Worm (Caenorhabditis elegans): ENCODE measurements around the gene col-130.
"Not testable (repeated sequence)": the region's sequence is repeated elsewhere in the genome, so short reads cannot be mapped to it uniquely, and the experiment has no call there.

col-130 gene

ce11 chrIV:12428467-12428866 is at the start of gene col-130:
TSS of gene col-130 (minus strand) at chrIV:12428516.
- TF ChIP-seq pes-1 (GFP tag; IDR thresholded peaks at IDR 0.05) (no peak), hmg-4 (GFP tag; optimal IDR thresholded peaks at IDR 0.05) (no peak), hnd-1 (tag; optimal IDR thresholded peaks at IDR 0.05) (no peak), F13C5.2 (tag; optimal IDR thresholded peaks at IDR 0.05) (no peak), sea-1 (GFP tag; conservative IDR thresholded peaks at IDR 0.05) (no peak), ets-7 (tag; optimal IDR thresholded peaks at IDR 0.05) (no peak), ama-1 (optimal IDR thresholded peaks at IDR 0.05) (no peak), tra-4 (tag; optimal IDR thresholded peaks at IDR 0.05) (no peak), tbx-37 (GFP tag; conservative IDR thresholded peaks at IDR 0.05) (no peak), flt-1 (GFP tag; IDR thresholded peaks at IDR 0.05) (no peak), B0310.2 (tag; optimal IDR thresholded peaks at IDR 0.05) (no peak), ceh-36 (tag; optimal IDR thresholded peaks at IDR 0.05) (no peak), scrt-1 (GFP tag; IDR thresholded peaks at IDR 0.05) (no peak)

- TF ChIP-seq ets-7 (tag; optimal IDR thresholded peaks at IDR 0.05); tbx-11 (GFP tag; IDR thresholded peaks at IDR 0.05); hmbx-1 (tag; optimal IDR thresholded peaks at IDR 0.05): not testable (repeated sequence)
Measured at ce11 chrIV:12476942-12477341, 48.6 kb upstream of the col-130 start, which contains the start of gene T04A11.1. TSS of gene T04A11.1 (minus strand) at chrIV:12477042.

ce11 chrIV:12468359-12468758 is 40.0 kb upstream of the col-130 start, which contains the start of gene igdb-2:
TSS of gene igdb-2 (plus strand) at chrIV:12468659.
- TF ChIP-seq tra-4 (tag; optimal IDR thresholded peaks at IDR 0.05) (no peak), sea-1 (GFP tag; conservative IDR thresholded peaks at IDR 0.05) (no peak), scrt-1 (GFP tag; IDR thresholded peaks at IDR 0.05) (no peak), tbx-11 (GFP tag; IDR thresholded peaks at IDR 0.05) (no peak), F13C5.2 (tag; optimal IDR thresholded peaks at IDR 0.05) (no peak)

- TF ChIP-seq hmg-4 (GFP tag; optimal IDR thresholded peaks at IDR 0.05), result no peak
- no peak for TF ChIP-seq hnd-1 (tag; optimal IDR thresholded peaks at IDR 0.05)
- TF ChIP-seq ama-1 (optimal IDR thresholded peaks at IDR 0.05), result no peak
- TF ChIP-seq aly-1 (tag; optimal IDR thresholded peaks at IDR 0.05), result no peak
- no peak for TF ChIP-seq pes-1 (GFP tag; IDR thresholded peaks at IDR 0.05)
- no peak for TF ChIP-seq tra-4 (tag; optimal IDR thresholded peaks at IDR 0.05)
- no peak for TF ChIP-seq tbx-11 (GFP tag; IDR thresholded peaks at IDR 0.05)
- no peak for TF ChIP-seq B0310.2 (tag; optimal IDR thresholded peaks at IDR 0.05)
- TF ChIP-seq scrt-1 (GFP tag; IDR thresholded peaks at IDR 0.05), result no peak
- TF ChIP-seq ceh-13 (GFP tag; optimal IDR thresholded peaks at IDR 0.05), result no peak
Measured at ce11 chrIV:12467761-12468160, 39.4 kb upstream of the col-130 start.

- TF ChIP-seq hmg-4 (GFP tag; optimal IDR thresholded peaks at IDR 0.05), result no peak
- TF ChIP-seq scrt-1 (GFP tag; IDR thresholded peaks at IDR 0.05), result no peak
- no peak for TF ChIP-seq ceh-13 (GFP tag; optimal IDR thresholded peaks at IDR 0.05)
- no peak for TF ChIP-seq aly-1 (tag; optimal IDR thresholded peaks at IDR 0.05)
- no peak for TF ChIP-seq hnd-1 (tag; optimal IDR thresholded peaks at IDR 0.05)
- no peak for TF ChIP-seq ceh-36 (tag; optimal IDR thresholded peaks at IDR 0.05)
Measured at ce11 chrIV:12464822-12465221, 36.5 kb upstream of the col-130 start.

- TF ChIP-seq ets-7 (tag; optimal IDR thresholded peaks at IDR 0.05) (no peak), sea-1 (GFP tag; conservative IDR thresholded peaks at IDR 0.05) (no peak), tbx-11 (GFP tag; IDR thresholded peaks at IDR 0.05) (no peak), flt-1 (GFP tag; IDR thresholded peaks at IDR 0.05) (no peak), ceh-13 (GFP tag; optimal IDR thresholded peaks at IDR 0.05) (no peak), tbx-37 (GFP tag; conservative IDR thresholded peaks at IDR 0.05) (no peak), ceh-36 (tag; optimal IDR thresholded peaks at IDR 0.05) (no peak), pes-1 (GFP tag; IDR thresholded peaks at IDR 0.05) (no peak), B0310.2 (tag; optimal IDR thresholded peaks at IDR 0.05) (no peak)
Measured at ce11 chrIV:12463370-12463769, 35.1 kb upstream of the col-130 start, which contains the start of gene C25G4.8. TSS of gene C25G4.8 (minus strand) at chrIV:12463470.

ce11 chrIV:12456613-12457012 is 28.3 kb upstream of the col-130 start, which contains the start of gene C25G4.7:
TSS of gene C25G4.7 (plus strand) at chrIV:12456913.
- TF ChIP-seq hmg-4 (GFP tag; optimal IDR thresholded peaks at IDR 0.05) (no peak), ets-7 (tag; optimal IDR thresholded peaks at IDR 0.05) (no peak), sea-1 (GFP tag; conservative IDR thresholded peaks at IDR 0.05) (no peak), ceh-13 (GFP tag; optimal IDR thresholded peaks at IDR 0.05) (no peak), F13C5.2 (tag; optimal IDR thresholded peaks at IDR 0.05) (no peak), hmbx-1 (tag; optimal IDR thresholded peaks at IDR 0.05) (no peak), pes-1 (GFP tag; IDR thresholded peaks at IDR 0.05) (no peak), B0310.2 (tag; optimal IDR thresholded peaks at IDR 0.05) (no peak), ama-1 (optimal IDR thresholded peaks at IDR 0.05) (no peak), scrt-1 (GFP tag; IDR thresholded peaks at IDR 0.05) (no peak), flt-1 (GFP tag; IDR thresholded peaks at IDR 0.05) (no peak), tbx-37 (GFP tag; conservative IDR thresholded peaks at IDR 0.05) (no peak)

- TF ChIP-seq tbx-37 (GFP tag; conservative IDR thresholded peaks at IDR 0.05), result no peak
- no peak for TF ChIP-seq hmbx-1 (tag; optimal IDR thresholded peaks at IDR 0.05)
- TF ChIP-seq flt-1 (GFP tag; IDR thresholded peaks at IDR 0.05), result no peak
- TF ChIP-seq B0310.2 (tag; optimal IDR thresholded peaks at IDR 0.05), result no peak
- no peak for TF ChIP-seq F13C5.2 (tag; optimal IDR thresholded peaks at IDR 0.05)
- no peak for TF ChIP-seq ceh-13 (GFP tag; optimal IDR thresholded peaks at IDR 0.05)
- no peak for TF ChIP-seq aly-1 (tag; optimal IDR thresholded peaks at IDR 0.05)
- no peak for TF ChIP-seq ama-1 (optimal IDR thresholded peaks at IDR 0.05)
- no peak for TF ChIP-seq scrt-1 (GFP tag; IDR thresholded peaks at IDR 0.05)
- no peak for TF ChIP-seq pes-1 (GFP tag; IDR thresholded peaks at IDR 0.05)
- no peak for TF ChIP-seq tbx-11 (GFP tag; IDR thresholded peaks at IDR 0.05)
Measured at ce11 chrIV:12454750-12455149, 26.4 kb upstream of the col-130 start, which contains the start of gene smz-1. TSS of gene smz-1 (plus strand) at chrIV:12455050.

Measured in whole organism, early embryonic.